Fruit fly (Drosophila melanogaster) whole organism, wandering third instar larva: ENCODE results near the gene Cpr62Bb.

Source experiments
- Abd-B ChIP-seq: fragments of >200 bp; optimal IDR thresholded peaks from 2 replicates; lab custom pipeline; 2017; ENCODE audit warnings: missing biosample characterization, missing genetic modification characterization
- CG32264 ChIP-seq: fragments of 200-800 bp; sonication (Bioruptor generic); optimal IDR thresholded peaks from 2 replicates; lab custom pipeline; 2016; ENCODE audit warnings: missing biosample characterization, missing genetic modification characterization
- CG9705 ChIP-seq: fragments of 200-800 bp; sonication (Bioruptor generic); optimal IDR thresholded peaks from 2 replicates; lab custom pipeline; 2018; ENCODE audit warnings: missing biosample characterization, mild to moderate bottlenecking, missing genetic modification characterization
- Dfd ChIP-seq: fragments of >200 bp; optimal IDR thresholded peaks from 2 replicates; lab custom pipeline; 2017; ENCODE audit warnings: missing biosample characterization, missing genetic modification characterization
- Dif ChIP-seq: fragments of 200-275, 200-300 bp; sonication (Bioruptor generic); optimal IDR thresholded peaks from 2 replicates; lab custom pipeline; 2018; ENCODE audit warnings: missing biosample characterization, missing genetic modification characterization; ENCODE audit not compliant: partially characterized antibody
- GATAd ChIP-seq: sonication (Bioruptor generic); optimal IDR thresholded peaks from 2 replicates; lab custom pipeline; 2016; ENCODE audit warnings: missing biosample characterization, missing genetic modification characterization
- HLH106 ChIP-seq: fragments of 200-800 bp; optimal IDR thresholded peaks from 3 replicates; lab custom pipeline; 2019; ENCODE audit warnings: missing biosample characterization, mild to moderate bottlenecking, missing genetic modification characterization, moderate library complexity
- Hnf4 ChIP-seq: fragments of 200-800 bp; sonication (Bioruptor generic); optimal IDR thresholded peaks from 2 replicates; lab custom pipeline; 2016; ENCODE audit warnings: missing biosample characterization, mild to moderate bottlenecking, missing genetic modification characterization
- Hr78 ChIP-seq: fragments of >200 bp; optimal IDR thresholded peaks from 2 replicates; lab custom pipeline; 2017; ENCODE audit warnings: missing biosample characterization, missing genetic modification characterization
- Hr83 ChIP-seq: fragments of 200-300 bp; sonication (Bioruptor generic); optimal IDR thresholded peaks from 2 replicates; lab custom pipeline; 2016; ENCODE audit warnings: missing biosample characterization, mild to moderate bottlenecking, missing genetic modification characterization, moderate library complexity; ENCODE audit not compliant: poor library complexity, severe bottlenecking
- Jra ChIP-seq: sonication (Bioruptor generic); optimal IDR thresholded peaks from 2 replicates; lab custom pipeline; 2016; ENCODE audit warnings: missing biosample characterization, missing genetic modification characterization
- Mio ChIP-seq: sonication (Bioruptor generic); optimal IDR thresholded peaks from 2 replicates; lab custom pipeline; 2016; ENCODE audit warnings: missing biosample characterization, missing genetic modification characterization
- Myc ChIP-seq: fragments of >200 bp; optimal IDR thresholded peaks from 2 replicates; lab custom pipeline; 2017
- N ChIP-seq: fragments of >200 bp; optimal IDR thresholded peaks from 2 replicates; lab custom pipeline; 2018; ENCODE audit warnings: missing biosample characterization, missing external identifiers, missing genetic modification characterization
- OdsH ChIP-seq: fragments of 200-800 bp; sonication (Bioruptor generic); optimal IDR thresholded peaks from 2 replicates; lab custom pipeline; 2016; ENCODE audit warnings: missing biosample characterization, mild to moderate bottlenecking, missing genetic modification characterization
- Rel ChIP-seq, 2 experiments: fragments of 200-800 bp; sonication (Bioruptor generic) in 1 of 2; optimal IDR thresholded peaks; 2 replicates in 1 of 2; 3 replicates in 1 of 2; lab custom pipeline; 2016 to 2019; ENCODE audit warnings: mild to moderate bottlenecking in 2 of 2, missing biosample characterization in 2 of 2, missing genetic modification characterization in 2 of 2, moderate library complexity in 1 of 2
- Sp1 ChIP-seq: fragments of 200-800 bp; sonication (Bioruptor generic); optimal IDR thresholded peaks from 3 replicates; lab custom pipeline; 2019; ENCODE audit warnings: missing biosample characterization, mild to moderate bottlenecking, missing genetic modification characterization, moderate library complexity
- Vsx2 ChIP-seq: fragments of 200-300, 225-300 bp; sonication (Bioruptor generic); optimal IDR thresholded peaks from 2 replicates; lab custom pipeline; 2018; ENCODE audit warnings: missing biosample characterization, missing genetic modification characterization; ENCODE audit not compliant: partially characterized antibody
- br ChIP-seq: fragments of 200-800 bp; sonication (Bioruptor generic); optimal IDR thresholded peaks from 2 replicates; lab custom pipeline; 2016; ENCODE audit warnings: missing biosample characterization, missing genetic modification characterization
- brk ChIP-seq: fragments of 200-800 bp; sonication (Bioruptor generic); optimal IDR thresholded peaks from 2 replicates; lab custom pipeline; 2016; ENCODE audit warnings: missing biosample characterization, mild to moderate bottlenecking, missing genetic modification characterization
- dl ChIP-seq, 2 experiments: fragments of 175-275, 200-275 bp in 1 of 2; fragments of 200-275 bp in 1 of 2; sonication (Bioruptor generic); optimal IDR thresholded peaks; lab custom pipeline; 2018; ENCODE audit warnings: mild to moderate bottlenecking in 2 of 2, missing biosample characterization in 2 of 2, missing genetic modification characterization in 2 of 2, moderate library complexity in 2 of 2; ENCODE audit not compliant: partially characterized antibody in 2 of 2, insufficient read depth in 1 of 2
- dmrt93B ChIP-seq: fragments of 200-800 bp; sonication (Bioruptor generic); optimal IDR thresholded peaks from 2 replicates; lab custom pipeline; 2018; ENCODE audit warnings: missing biosample characterization, mild to moderate bottlenecking, missing genetic modification characterization
- ey ChIP-seq: fragments of 200-800 bp; sonication (Bioruptor generic); optimal IDR thresholded peaks from 2 replicates; lab custom pipeline; 2016; ENCODE audit warnings: missing biosample characterization, missing genetic modification characterization
- foxo ChIP-seq, 2 experiments: fragments of 200-800 bp; sonication (Bioruptor generic); optimal IDR thresholded peaks; 2 replicates in 1 of 2; 3 replicates in 1 of 2; lab custom pipeline; 2016 to 2017; ENCODE audit warnings: missing biosample characterization in 2 of 2, missing genetic modification characterization in 2 of 2
- fru ChIP-seq: fragments of 200-800 bp; sonication (Bioruptor generic); optimal IDR thresholded peaks from 3 replicates; lab custom pipeline; 2016; ENCODE audit warnings: missing biosample characterization, mild to moderate bottlenecking, missing genetic modification characterization
- h ChIP-seq: fragments of 200-800 bp; sonication (Bioruptor generic); optimal IDR thresholded peaks from 3 replicates; lab custom pipeline; 2016; ENCODE audit warnings: missing biosample characterization, mild to moderate bottlenecking, missing genetic modification characterization
- jim ChIP-seq: fragments of 175-275, 200-325 bp; sonication (Bioruptor generic); optimal IDR thresholded peaks from 2 replicates; lab custom pipeline; 2016; ENCODE audit warnings: missing biosample characterization, mild to moderate bottlenecking, missing genetic modification characterization
- lola ChIP-seq: fragments of >200 bp; optimal IDR thresholded peaks from 2 replicates; lab custom pipeline; 2017; ENCODE audit warnings: missing biosample characterization, missing genetic modification characterization
- psq ChIP-seq: fragments of 200-800 bp; sonication (Bioruptor generic); optimal IDR thresholded peaks from 3 replicates; lab custom pipeline; 2017; ENCODE audit warnings: missing biosample characterization, mild to moderate bottlenecking, missing genetic modification characterization, moderate library complexity
- rgr ChIP-seq: fragments of 200-800 bp; sonication (Bioruptor generic); optimal IDR thresholded peaks from 3 replicates; lab custom pipeline; 2016; ENCODE audit warnings: missing biosample characterization, mild to moderate bottlenecking, missing genetic modification characterization
- sage ChIP-seq: fragments of 200-800 bp; sonication (Bioruptor generic); optimal IDR thresholded peaks from 2 replicates; lab custom pipeline; 2016; ENCODE audit warnings: missing biosample characterization, mild to moderate bottlenecking, missing genetic modification characterization
- sv ChIP-seq: fragments of 200-800 bp; sonication (Bioruptor generic); optimal IDR thresholded peaks from 3 replicates; lab custom pipeline; 2016; ENCODE audit warnings: missing biosample characterization, missing genetic modification characterization
- tai ChIP-seq: sonication (Bioruptor generic); optimal IDR thresholded peaks from 2 replicates; lab custom pipeline; 2016; ENCODE audit warnings: missing biosample characterization, missing genetic modification characterization
- usp ChIP-seq: fragments of >200 bp; optimal IDR thresholded peaks from 2 replicates; lab custom pipeline; 2017; ENCODE audit warnings: missing biosample characterization, missing genetic modification characterization
- woc ChIP-seq: sonication (Bioruptor generic); optimal IDR thresholded peaks from 2 replicates; lab custom pipeline; 2016; ENCODE audit warnings: missing biosample characterization, mild to moderate bottlenecking, missing genetic modification characterization

The Cpr62Bb gene

dm6 chr3L:1822365-1822764, 12.6 kb downstream of the Cpr62Bb start:
- TF ChIP-seq lola (GFP tag; lab: Kevin White, UChicago) (no peak), dmrt93B (no peak)

DNA sequence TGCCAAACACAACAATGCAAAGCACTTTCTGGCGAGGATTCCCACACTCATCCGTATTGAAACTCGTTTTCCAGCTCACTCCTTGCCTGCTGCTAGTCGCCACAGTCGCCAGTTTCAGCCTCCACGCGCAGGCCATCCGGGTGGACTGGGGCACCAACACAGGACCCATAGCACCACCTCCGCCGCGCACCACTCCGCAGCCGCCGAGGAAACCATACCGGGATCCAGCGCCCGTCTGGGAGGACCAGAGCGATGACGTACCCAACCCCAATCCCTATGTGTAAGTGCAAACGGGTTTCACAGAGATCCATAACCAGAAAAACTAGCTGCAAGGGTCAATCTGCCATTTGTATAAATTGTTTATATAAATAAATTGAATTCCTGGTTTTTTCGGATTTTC, 13.8 kb downstream of the Cpr62Bb start:
- TF ChIP-seq usp (GFP tag; lab: Kevin White, UChicago) (no peak), tai (GFP tag; lab: Kevin White, UChicago) (no peak), h (no peak), Vsx2 (no peak), Hr78 (no peak), N (no peak), CG9705 (no peak), Hr83 (GFP tag; lab: Kevin White, UChicago) (no peak), brk (no peak), lola (GFP tag; lab: Kevin White, UChicago) (no peak), psq (GFP tag; lab: Kevin White, UChicago) (no peak), Myc (no peak), sv (GFP tag; lab: Kevin White, UChicago) (no peak), OdsH (GFP tag; lab: Kevin White, UChicago) (no peak), HLH106 (no peak)

DNA sequence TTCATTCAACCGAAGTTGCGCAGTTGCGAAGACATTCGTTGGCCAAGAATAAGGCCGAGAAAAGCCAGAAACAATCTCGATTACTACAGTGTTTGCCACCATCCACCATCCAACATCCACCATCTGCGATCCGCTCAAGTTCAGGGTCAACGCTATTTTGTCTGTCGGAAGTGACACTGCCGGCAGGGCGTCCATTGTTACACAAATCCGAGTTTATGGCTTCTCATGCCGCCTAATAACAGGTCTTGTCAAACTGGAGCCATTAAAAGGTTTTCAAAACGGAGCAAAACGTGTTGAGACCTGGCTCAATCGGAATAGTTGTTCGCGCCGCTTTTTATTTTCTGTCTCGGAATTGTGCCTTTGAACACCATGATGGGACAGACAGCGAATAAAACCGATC, 16.1 kb downstream of the Cpr62Bb start:
- TF ChIP-seq GATAd (no peak), jim (GFP tag; lab: Kevin White, UChicago) (no peak), psq (GFP tag; lab: Kevin White, UChicago) (no peak), Abd-B (GFP tag; lab: Kevin White, UChicago) (no peak), woc (no peak), Dfd (GFP tag; lab: Kevin White, UChicago) (no peak), sage (GFP tag; lab: Kevin White, UChicago) (no peak), Dif (GFP tag; lab: Kevin White, UChicago) (no peak), dl (GFP tag; optimal IDR thresholded peaks at IDR 0.05; lab: Kevin White, UChicago; ENCODE audit: insufficient read depth in 1 of 2, partially characterized antibody in 2 of 2) (no peak), foxo (GFP tag; optimal IDR thresholded peaks at IDR 0.05; lab: Kevin White, UChicago) (no peak)

DNA sequence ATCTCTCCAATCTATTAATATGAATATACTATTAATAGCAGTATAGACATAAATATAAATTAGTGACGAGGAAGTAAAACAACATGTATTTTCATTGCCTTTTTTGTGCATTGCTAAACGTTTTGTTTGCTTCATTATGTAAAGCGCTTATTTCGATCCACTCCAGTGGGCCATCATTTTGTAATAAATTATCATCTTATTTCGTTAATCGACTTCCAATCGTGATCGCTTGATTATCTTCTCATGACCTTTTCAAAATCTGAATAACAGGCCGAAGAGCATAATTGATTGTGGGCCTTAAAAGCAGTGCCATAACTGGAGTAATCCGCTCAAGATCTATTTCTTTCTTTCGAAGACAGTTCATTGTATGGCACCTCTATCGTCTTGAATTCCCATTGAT, 17.6 kb downstream of the Cpr62Bb start:
- TF ChIP-seq jim (GFP tag; lab: Kevin White, UChicago), result no peak
- TF ChIP-seq GATAd, result no peak
- no peak for TF ChIP-seq Dfd (GFP tag; lab: Kevin White, UChicago)
- TF ChIP-seq usp (GFP tag; lab: Kevin White, UChicago), result no peak
- no peak for TF ChIP-seq lola (GFP tag; lab: Kevin White, UChicago)
- TF ChIP-seq, all 38 proteins: peak for 0

- TF ChIP-seq brk (no peak), rgr (GFP tag; lab: Kevin White, UChicago) (no peak), Hr78 (no peak), h (no peak), GATAd (no peak), ey (no peak), dmrt93B (no peak)
These were observed 18.4 kb downstream of the Cpr62Bb start for dm6 chr3L:1816614-1817013.

DNA sequence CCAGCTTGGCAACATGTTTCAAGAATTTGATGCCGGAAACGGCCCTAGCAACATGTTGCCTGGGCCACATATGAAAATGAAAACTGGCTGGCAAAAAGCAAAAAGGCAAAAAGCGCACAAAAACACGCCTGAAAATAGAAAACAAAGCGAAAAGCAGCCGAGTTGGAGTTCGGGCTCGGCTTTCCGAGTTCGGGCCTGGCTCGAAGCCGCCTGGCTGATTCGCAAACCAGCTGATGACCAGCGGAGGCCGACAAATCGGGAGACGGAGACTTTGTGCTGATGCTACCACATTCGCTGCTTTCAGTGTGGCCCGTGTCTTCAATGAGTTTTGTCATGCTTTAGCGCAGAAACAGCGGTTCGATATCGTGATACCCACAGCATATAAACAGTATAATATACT, 24.7 kb downstream of the Cpr62Bb start, which contains the start of gene GV1:
GV1 (plus strand) TSS at position 301 of the 400 bp plus-strand sequence.
- TF ChIP-seq ey, result no peak
- no peak for TF ChIP-seq Hnf4 (GFP tag; lab: Kevin White, UChicago)
- no peak for TF ChIP-seq fru (GFP tag; lab: Kevin White, UChicago)
- no peak for TF ChIP-seq Jra
- TF ChIP-seq jim (GFP tag; lab: Kevin White, UChicago), result no peak
- no peak for TF ChIP-seq usp (GFP tag; lab: Kevin White, UChicago)
- TF ChIP-seq Abd-B (GFP tag; lab: Kevin White, UChicago), result no peak
- peak; percentile 20 for TF ChIP-seq sage (GFP tag; lab: Kevin White, UChicago)
- no peak for TF ChIP-seq Mio (GFP tag; lab: Kevin White, UChicago)
- no peak for TF ChIP-seq Hr83 (GFP tag; lab: Kevin White, UChicago)
- no peak for TF ChIP-seq woc
- no peak for TF ChIP-seq OdsH (GFP tag; lab: Kevin White, UChicago)
- TF ChIP-seq br, result no peak
- no peak for TF ChIP-seq Dif (GFP tag; lab: Kevin White, UChicago)
- TF ChIP-seq Rel (GFP tag; optimal IDR thresholded peaks at IDR 0.05; lab: Kevin White, UChicago), result no peak
- no peak for TF ChIP-seq Rel (tag; optimal IDR thresholded peaks at IDR 0.05; lab: Kevin White, UChicago)
- no peak for TF ChIP-seq CG32264 (GFP tag; lab: Kevin White, UChicago)
- TF ChIP-seq h, result peak; percentile 40
- peak; percentile 33 for TF ChIP-seq Sp1
- TF ChIP-seq foxo (GFP tag; optimal IDR thresholded peaks at IDR 0.05; lab: Kevin White, UChicago), result no peak
- no peak for TF ChIP-seq dl (GFP tag; optimal IDR thresholded peaks at IDR 0.05; lab: Kevin White, UChicago; ENCODE audit: insufficient read depth in 1 of 2, partially characterized antibody in 2 of 2)
- TF ChIP-seq, all 38 proteins: peak for 3
